Fruit fly (Drosophila melanogaster): ENCODE measurements around the gene CG42394.
A peak's percentile ranks its signal among the peaks of the same experiment; 100 is the strongest.

CG42394 gene

DNA sequence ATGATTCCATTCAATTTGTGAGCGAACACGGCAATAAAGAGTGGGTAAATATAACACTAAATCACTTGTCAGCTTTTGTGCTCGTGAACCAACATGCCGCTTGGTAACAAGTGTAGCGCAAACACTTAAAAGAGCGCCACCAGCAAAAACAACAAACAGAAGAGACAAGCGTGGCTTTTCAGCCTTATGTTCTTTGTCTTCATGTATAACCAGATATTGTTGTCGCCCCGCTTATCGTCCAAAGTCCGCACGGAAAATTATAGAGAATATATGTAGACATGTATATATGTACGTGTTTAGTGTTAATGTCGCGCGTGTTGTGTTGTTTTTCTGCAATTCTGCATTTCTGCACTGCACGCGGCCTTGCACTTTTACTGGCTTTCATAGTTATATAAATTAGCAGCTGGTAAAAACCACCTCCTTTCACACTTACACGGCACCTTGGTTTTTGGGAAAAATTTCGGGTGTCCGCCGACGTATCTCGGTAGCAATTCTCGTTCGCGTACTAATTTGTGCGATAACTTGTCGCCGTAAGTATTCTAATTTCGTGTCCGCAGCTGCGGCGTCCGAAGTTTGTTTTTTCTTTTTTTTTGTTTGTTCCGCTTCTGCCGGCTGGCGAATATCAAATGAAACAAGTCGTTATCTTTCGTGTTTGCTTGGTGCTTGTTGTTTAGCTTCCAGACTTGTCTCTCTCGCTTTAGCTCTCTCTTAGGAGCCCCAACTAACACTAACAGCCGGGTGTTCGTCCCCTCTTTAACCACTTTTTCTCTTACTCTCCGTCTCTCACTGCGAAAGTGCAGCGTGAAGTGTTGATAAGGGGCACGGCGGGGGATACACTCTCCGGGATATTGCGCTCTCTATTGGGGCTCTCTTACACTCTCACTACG, 39.3 kb downstream of the CG42394 start (continued):
- TF ChIP-seq onecut (GFP tag; IDR thresholded peaks at IDR 0.05) = peak; percentile 40; the same call in 1 of the 2 replicates
- peak; percentile 40 for TF ChIP-seq CG10366 (GFP tag; IDR thresholded peaks at IDR 0.05)
- no peak for TF ChIP-seq lov (optimal IDR thresholded peaks at IDR 0.05)
- TF ChIP-seq lov (GFP tag; IDR thresholded peaks at IDR 0.05) = peak; percentile 61; the same call in 1 of the 3 replicates
- no peak for TF ChIP-seq hkb (optimal IDR thresholded peaks at IDR 0.05)
- TF ChIP-seq hkb (GFP tag; IDR thresholded peaks at IDR 0.05) = peak; percentile 44; the same call in 1 of the 2 replicates
- peak; percentile 20; the same call in 1 of the 2 replicates for TF ChIP-seq seq (GFP tag; IDR thresholded peaks at IDR 0.05)
- TF ChIP-seq CG30403 (GFP tag; optimal IDR thresholded peaks at IDR 0.05) = peak; percentile 7
- TF ChIP-seq Aef1 (GFP tag; IDR thresholded peaks at IDR 0.05) = peak; percentile 27; the same call in 1 of the 3 replicates
- TF ChIP-seq Dref (GFP tag; IDR thresholded peaks at IDR 0.05) = no peak
- TF ChIP-seq rib (GFP tag; IDR thresholded peaks at IDR 0.05) = peak; percentile 26; the same call in 1 of the 2 replicates
- TF ChIP-seq Dip2 (GFP tag; IDR thresholded peaks at IDR 0.05) = no peak
- TF ChIP-seq CG34422 (GFP tag; IDR thresholded peaks at IDR 0.05) = peak; percentile 52; the same call in 1 of the 3 replicates
- TF ChIP-seq chif (GFP tag; optimal IDR thresholded peaks at IDR 0.05) = no peak
- TF ChIP-seq CG6765 (GFP tag; optimal IDR thresholded peaks at IDR 0.05) = peak; percentile 17
- peak; percentile 62 for TF ChIP-seq chm (GFP tag; IDR thresholded peaks at IDR 0.05)
- peak; percentile 65 for TF ChIP-seq CG17385 (GFP tag; optimal IDR thresholded peaks at IDR 0.05)
- peak; percentile 25 for TF ChIP-seq HmgZ (tag; optimal IDR thresholded peaks at IDR 0.05)
- TF ChIP-seq Sin3A (optimal IDR thresholded peaks at IDR 0.05) = no peak
- TF ChIP-seq run (tag; optimal IDR thresholded peaks at IDR 0.05) = no peak
- peak; percentile 2 for TF ChIP-seq HHEX (GFP tag; optimal IDR thresholded peaks at IDR 0.05)
- TF ChIP-seq H2.0 (GFP tag; IDR thresholded peaks at IDR 0.05) = 0 out of 2 replicates have a peak, but pooled peaks have one; percentile 25
- TF ChIP-seq CG13287 (GFP tag; IDR thresholded peaks at IDR 0.05; ENCODE audit: partially characterized antibody) = peak; percentile 37
- peak; percentile 23 for TF ChIP-seq kni (GFP tag; optimal IDR thresholded peaks at IDR 0.05)
- peak; percentile 19 for TF ChIP-seq wek (GFP tag; optimal IDR thresholded peaks at IDR 0.05)
- peak; percentile 79 for TF ChIP-seq HLHmδ (GFP tag; optimal IDR thresholded peaks at IDR 0.05)
- peak; percentile 43 for TF ChIP-seq CG2120 (GFP tag; optimal IDR thresholded peaks at IDR 0.05)
- TF ChIP-seq Atf6 (GFP tag; IDR thresholded peaks at IDR 0.05) = peak; percentile 56; the same call in 1 of the 2 replicates
- peak; percentile 39 for TF ChIP-seq Drgx (GFP tag; IDR thresholded peaks at IDR 0.05)
- TF ChIP-seq CG14014 (GFP tag; IDR thresholded peaks at IDR 0.05) = peak; percentile 63; the same call in 1 of the 2 replicates
- TF ChIP-seq h (optimal IDR thresholded peaks at IDR 0.05) = no peak
- TF ChIP-seq Xrp1 (GFP tag; IDR thresholded peaks at IDR 0.05) = peak; percentile 19; the same call in 1 of the 2 replicates
- no peak for TF ChIP-seq croc (GFP tag; conservative IDR thresholded peaks at IDR 0.05)
- TF ChIP-seq CG9727 (GFP tag; optimal IDR thresholded peaks at IDR 0.05) = peak; percentile 23
- peak; percentile 80 for TF ChIP-seq sens (GFP tag)
- peak; percentile 80 for TF ChIP-seq Rfx (GFP tag; IDR thresholded peaks at IDR 0.05)
- TF ChIP-seq Hand (GFP tag; optimal IDR thresholded peaks at IDR 0.05) = peak; percentile 44
- TF ChIP-seq CG9932 (GFP tag; IDR thresholded peaks at IDR 0.05) = peak; percentile 75
- TF ChIP-seq sqz (GFP tag; optimal IDR thresholded peaks at IDR 0.05) = no peak
- no peak for TF ChIP-seq CG10565 (GFP tag; optimal IDR thresholded peaks at IDR 0.05)
- peak; percentile 98 for TF ChIP-seq CG3163 (GFP tag; optimal IDR thresholded peaks at IDR 0.05)
- TF ChIP-seq CG11504 (tag; optimal IDR thresholded peaks at IDR 0.05) = peak; percentile 28
- peak; percentile 50 for TF ChIP-seq CG7839 (tag; optimal IDR thresholded peaks at IDR 0.05)
- TF ChIP-seq CG31365 (tag; optimal IDR thresholded peaks at IDR 0.05) = peak; percentile 1
- TF ChIP-seq her (GFP tag; optimal IDR thresholded peaks at IDR 0.05) = peak; percentile 4
- TF ChIP-seq exex (tag; optimal IDR thresholded peaks at IDR 0.05) = peak; percentile 58
- peak; percentile 54; the same call in 2 of the 3 replicates for TF ChIP-seq CG11456 (GFP tag; IDR thresholded peaks at IDR 0.05)
- peak; percentile 34 for TF ChIP-seq CG15269 (tag; optimal IDR thresholded peaks at IDR 0.05)
- TF ChIP-seq zf30C (GFP tag; optimal IDR thresholded peaks at IDR 0.05) = no peak
- TF ChIP-seq ara (GFP tag; IDR thresholded peaks at IDR 0.05) = peak; percentile 30; the same call in 1 of the 2 replicates

Data from whole organism, embryonic.